Worm (Caenorhabditis elegans) whole organism, L3 larva: ENCODE measurements around the gene hid-1.

Experiments
- ZK546.5 ChIP-seq: sonication (generic microtip); optimal IDR thresholded peaks from 2 replicates; lab custom pipeline; 2017; ENCODE audit warnings: missing biosample characterization, missing genetic modification characterization
- aly-2 ChIP-seq: fragments of 150-350 bp; optimal IDR thresholded peaks from 2 replicates; lab custom pipeline; 2014; ENCODE audit warnings: missing biosample characterization, missing genetic modification characterization
- ama-1 ChIP-seq: fragments of 150-350 bp; optimal IDR thresholded peaks from 2 replicates; lab custom pipeline; 2018
- ceh-16 ChIP-seq: sonication (generic microtip); optimal IDR thresholded peaks from 2 replicates; lab custom pipeline; 2017; ENCODE audit warnings: missing biosample characterization, missing genetic modification characterization
- ceh-9 ChIP-seq: sonication (generic microtip); optimal IDR thresholded peaks from 2 replicates; lab custom pipeline; 2018; ENCODE audit warnings: missing biosample characterization, missing genetic modification characterization
- egl-27 ChIP-seq: sonication (generic microtip); optimal IDR thresholded peaks from 4 replicates; lab custom pipeline; 2017; ENCODE audit warnings: missing biosample characterization, missing genetic modification reagents, missing genetic modification characterization
- elt-1 ChIP-seq: fragments of 150-350 bp; optimal IDR thresholded peaks from 2 replicates; lab custom pipeline; 2014; ENCODE audit warnings: missing biosample characterization, missing genetic modification characterization
- elt-2 ChIP-seq: sonication (generic microtip); optimal IDR thresholded peaks from 2 replicates; lab custom pipeline; 2016; ENCODE audit warnings: missing genetic modification reagents, mild to moderate bottlenecking, missing genetic modification characterization, missing compliant biosample characterization
- eor-1 ChIP-seq, 2 experiments: fragments of 150-350 bp; optimal IDR thresholded peaks; 2 replicates each; lab custom pipeline; 2014 to 2018; ENCODE audit warnings: missing biosample characterization in 2 of 2, missing genetic modification characterization in 2 of 2
- fkh-10 ChIP-seq: sonication (generic microtip); optimal IDR thresholded peaks from 2 replicates; lab custom pipeline; 2017; ENCODE audit warnings: missing biosample characterization, missing genetic modification reagents, missing genetic modification characterization
- hmg-11 ChIP-seq: sonication (generic microtip); optimal IDR thresholded peaks from 2 replicates; lab custom pipeline; 2016; ENCODE audit warnings: missing genetic modification characterization, missing compliant biosample characterization
- lin-15B ChIP-seq: fragments of 150-350 bp; optimal IDR thresholded peaks from 2 replicates; lab custom pipeline; 2014; ENCODE audit warnings: missing biosample characterization, missing genetic modification characterization
- lin-39 ChIP-seq: fragments of 150-350 bp; optimal IDR thresholded peaks from 2 replicates; lab custom pipeline; 2018; ENCODE audit warnings: missing biosample characterization, missing genetic modification reagents, missing genetic modification characterization
- lsy-12 ChIP-seq: sonication (generic microtip); optimal IDR thresholded peaks from 2 replicates; lab custom pipeline; 2016; ENCODE audit warnings: mild to moderate bottlenecking, missing genetic modification characterization, missing compliant biosample characterization
- mml-1 ChIP-seq: fragments of 150-350 bp; sonication (generic microtip); optimal IDR thresholded peaks from 3 replicates; lab custom pipeline; 2014; ENCODE audit warnings: missing biosample characterization, missing genetic modification characterization
- nfya-1 ChIP-seq: sonication (generic microtip); optimal IDR thresholded peaks from 2 replicates; lab custom pipeline; 2017; ENCODE audit warnings: missing genetic modification characterization, mild to moderate bottlenecking, missing compliant biosample characterization, antibody characterized with exemption, moderate library complexity; ENCODE audit not compliant: insufficient read depth
- nhr-11 ChIP-seq: fragments of 150-350 bp; optimal IDR thresholded peaks from 2 replicates; lab custom pipeline; 2014; ENCODE audit warnings: missing biosample characterization, missing genetic modification characterization
- nhr-12 ChIP-seq: fragments of 150-350 bp; optimal IDR thresholded peaks from 2 replicates; lab custom pipeline; 2014; ENCODE audit warnings: missing biosample characterization, missing genetic modification characterization
- nhr-23 ChIP-seq: fragments of 150-350 bp; optimal IDR thresholded peaks from 2 replicates; lab custom pipeline; 2014; ENCODE audit warnings: missing biosample characterization, missing genetic modification reagents, missing genetic modification characterization
- nhr-237 ChIP-seq: fragments of 150-350 bp; optimal IDR thresholded peaks from 2 replicates; lab custom pipeline; 2014; ENCODE audit warnings: missing biosample characterization, missing genetic modification characterization
- nhr-25 ChIP-seq: sonication (generic microtip); optimal IDR thresholded peaks from 2 replicates; lab custom pipeline; 2017; ENCODE audit warnings: missing biosample characterization, missing genetic modification characterization
- nhr-28 ChIP-seq: fragments of 150-350 bp; optimal IDR thresholded peaks from 2 replicates; lab custom pipeline; 2014; ENCODE audit warnings: missing biosample characterization, missing genetic modification characterization
- nhr-67 ChIP-seq: fragments of 150-350 bp; optimal IDR thresholded peaks from 2 replicates; lab custom pipeline; 2014; ENCODE audit warnings: missing biosample characterization, missing genetic modification characterization
- nhr-77 ChIP-seq: fragments of 150-350 bp; optimal IDR thresholded peaks from 2 replicates; lab custom pipeline; 2014; ENCODE audit warnings: missing biosample characterization, missing genetic modification characterization
- pha-4 ChIP-seq: fragments of 150-350 bp; optimal IDR thresholded peaks from 2 replicates; lab custom pipeline; 2014; ENCODE audit warnings: missing biosample characterization, missing genetic modification reagents, missing genetic modification characterization
- pqm-1 ChIP-seq: fragments of 150-350 bp; optimal IDR thresholded peaks from 2 replicates; lab custom pipeline; 2017; ENCODE audit warnings: missing biosample characterization, missing genetic modification characterization, inconsistent platforms
- skn-1 ChIP-seq: fragments of 150-350 bp; optimal IDR thresholded peaks from 2 replicates; lab custom pipeline; 2014; ENCODE audit warnings: missing biosample characterization, missing genetic modification characterization
- snpc-4 ChIP-seq: fragments of 150-350 bp; optimal IDR thresholded peaks from 2 replicates; lab custom pipeline; 2014; ENCODE audit warnings: missing biosample characterization, missing genetic modification characterization
- unc-39 ChIP-seq: sonication (generic microtip); optimal IDR thresholded peaks from 4 replicates; lab custom pipeline; 2017; ENCODE audit warnings: missing biosample characterization, missing genetic modification characterization
- zag-1 ChIP-seq: fragments of 150-350 bp; optimal IDR thresholded peaks from 2 replicates; lab custom pipeline; 2014; ENCODE audit warnings: missing biosample characterization, missing genetic modification characterization
- ztf-11 ChIP-seq: fragments of 150-350 bp; optimal IDR thresholded peaks from 2 replicates; lab custom pipeline; 2014; ENCODE audit warnings: missing biosample characterization, missing genetic modification characterization

Gene hid-1

DNA sequence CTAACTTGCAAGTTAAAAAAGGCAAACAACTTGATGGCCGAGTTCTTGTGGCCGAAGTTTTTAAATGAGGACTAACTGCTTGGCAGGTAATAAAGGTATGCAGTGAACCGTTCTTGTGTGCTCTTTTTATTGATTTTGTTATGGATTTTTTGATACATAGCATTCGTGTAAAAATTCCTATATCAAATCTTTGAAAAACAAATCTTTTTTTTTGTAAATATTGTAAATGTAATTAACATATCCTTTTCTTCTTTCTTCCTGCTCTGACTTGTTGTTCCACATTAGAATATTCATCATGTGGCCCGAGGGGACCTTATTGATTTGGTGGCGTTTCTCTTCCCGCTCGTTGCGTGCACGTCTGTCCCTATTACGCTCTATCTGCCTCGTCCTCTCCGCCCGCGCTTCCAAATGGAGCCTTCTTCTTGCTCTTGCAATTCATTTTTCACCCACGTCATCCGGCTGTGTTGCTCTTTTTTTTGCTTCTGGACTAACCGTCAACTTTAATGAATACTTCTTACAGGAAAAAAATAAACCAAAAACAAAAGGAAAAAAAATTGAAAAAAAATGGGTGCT lies at the start of gene hid-1:
TSS of gene hid-1 (plus strand) at position 523 of the 573 bp plus-strand sequence.
- no peak for TF ChIP-seq nhr-237 (tag; lab: Kevin White, UChicago)
- TF ChIP-seq nhr-67 (tag; lab: Kevin White, UChicago), result no peak
- TF ChIP-seq eor-1 (tag; optimal IDR thresholded peaks at IDR 0.05; lab: Kevin White, UChicago), result no peak
- no peak for TF ChIP-seq nhr-11
- no peak for TF ChIP-seq ama-1 (lab: Kevin White, UChicago)
- peak; percentile 30 for TF ChIP-seq pha-4 (tag; lab: Kevin White, UChicago)
- peak; percentile 4 for TF ChIP-seq elt-2
- TF ChIP-seq nhr-28 (tag; lab: Kevin White, UChicago), result no peak
- peak; percentile 38 for TF ChIP-seq nfya-1 (tag; lab: Kevin White, UChicago)
- no peak for TF ChIP-seq skn-1 (tag; lab: Kevin White, UChicago)
- TF ChIP-seq unc-39, result no peak
- TF ChIP-seq aly-2, result no peak
- peak; percentile 69 for TF ChIP-seq hmg-11 (tag; lab: Kevin White, UChicago)
- TF ChIP-seq nhr-12 (tag; lab: Kevin White, UChicago), result no peak
- TF ChIP-seq lin-39 (tag; lab: Kevin White, UChicago), result peak; percentile 62
- no peak for TF ChIP-seq ZK546.5
- peak; percentile 20 for TF ChIP-seq fkh-10
- TF ChIP-seq ztf-11, result no peak
- TF ChIP-seq, all 47 proteins: peak for 6

DNA sequence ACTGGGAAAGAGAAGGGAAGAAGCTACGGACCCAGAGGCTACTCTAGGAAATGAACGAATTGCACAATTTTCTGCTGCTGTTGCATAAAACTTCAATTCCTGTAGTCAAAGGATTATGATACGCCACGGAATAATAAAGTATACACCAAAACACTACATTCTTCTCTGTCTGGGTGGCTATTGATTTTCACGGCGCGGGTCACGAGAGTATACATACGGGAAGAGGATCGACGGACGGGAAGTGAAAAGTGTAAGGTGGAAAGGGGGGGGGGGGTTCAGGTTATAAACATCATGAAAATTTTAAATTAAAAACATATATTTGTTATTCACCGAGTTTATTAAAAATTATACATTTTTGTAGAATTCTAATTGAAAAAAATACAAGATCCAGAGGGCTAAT lies 49.5 kb upstream of the hid-1 start:
- no peak for TF ChIP-seq lin-39 (tag; lab: Kevin White, UChicago)
- peak; percentile 6 for TF ChIP-seq nfya-1 (tag; lab: Kevin White, UChicago)

DNA sequence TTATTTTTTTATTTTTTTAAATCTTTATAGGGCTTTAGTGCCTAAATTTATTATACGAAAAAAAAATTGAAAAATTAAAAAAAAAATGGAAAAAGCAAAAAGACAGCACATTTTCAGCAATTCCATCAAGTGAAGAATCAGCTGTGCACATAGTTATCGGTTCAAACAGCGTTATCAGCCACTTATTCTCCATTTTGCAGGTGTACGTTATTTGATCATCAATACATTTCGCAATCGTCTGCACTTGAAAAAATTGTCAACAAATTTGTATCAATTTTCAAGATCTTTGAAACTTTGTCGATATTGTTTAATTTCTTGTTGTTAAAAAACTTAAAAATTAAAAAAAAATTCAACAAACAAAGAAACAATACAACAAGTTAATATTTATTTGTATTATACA lies 49.1 kb upstream of the hid-1 start:
- no peak for TF ChIP-seq aly-2
- no peak for TF ChIP-seq nfya-1 (tag; lab: Kevin White, UChicago)
- TF ChIP-seq pha-4 (tag; lab: Kevin White, UChicago), result peak; percentile 41
- peak; percentile 40 for TF ChIP-seq pqm-1 (tag; lab: Kevin White, UChicago)
- no peak for TF ChIP-seq nhr-25 (tag; lab: Kevin White, UChicago)
- TF ChIP-seq skn-1 (tag; lab: Kevin White, UChicago), result no peak
- TF ChIP-seq nhr-28 (tag; lab: Kevin White, UChicago), result no peak
- TF ChIP-seq nhr-11, result no peak
- TF ChIP-seq unc-39, result no peak
- TF ChIP-seq elt-2, result peak; percentile 65
- TF ChIP-seq egl-27, result no peak
- no peak for TF ChIP-seq mml-1

DNA sequence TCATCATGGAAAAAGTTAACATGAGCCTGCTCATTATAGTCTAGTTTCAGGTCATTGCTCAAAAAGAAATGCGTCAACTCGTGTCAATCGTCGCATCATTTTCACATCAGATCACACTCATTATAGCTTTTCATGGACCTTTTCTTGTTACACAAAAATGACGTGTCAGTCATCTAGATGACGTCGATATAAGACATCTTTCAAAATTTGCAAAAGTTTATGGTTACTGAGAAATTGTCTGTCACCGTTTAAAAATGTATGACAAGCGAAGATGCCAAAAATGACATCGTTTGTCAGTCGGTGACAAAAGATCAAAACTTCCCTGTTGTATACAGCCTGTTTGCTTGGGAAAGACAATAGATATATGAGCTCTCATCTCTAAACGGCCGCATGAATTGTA lies 47.7 kb upstream of the hid-1 start:
- no peak for TF ChIP-seq eor-1 (tag; optimal IDR thresholded peaks at IDR 0.05; lab: Kevin White, UChicago)
- no peak for TF ChIP-seq lin-39 (tag; lab: Kevin White, UChicago)
- no peak for TF ChIP-seq lin-15B (tag; lab: Kevin White, UChicago)
- TF ChIP-seq ztf-11, result no peak
- TF ChIP-seq nhr-11, result no peak
- TF ChIP-seq nhr-23 (tag; lab: Kevin White, UChicago), result no peak
- TF ChIP-seq elt-1 (tag; lab: Kevin White, UChicago), result no peak
- no peak for TF ChIP-seq ceh-9 (tag; lab: Kevin White, UChicago)
- TF ChIP-seq nhr-237 (tag; lab: Kevin White, UChicago), result no peak
- TF ChIP-seq snpc-4, result no peak
- TF ChIP-seq ama-1 (lab: Kevin White, UChicago), result no peak
- TF ChIP-seq, all 47 proteins: peak for 0

DNA sequence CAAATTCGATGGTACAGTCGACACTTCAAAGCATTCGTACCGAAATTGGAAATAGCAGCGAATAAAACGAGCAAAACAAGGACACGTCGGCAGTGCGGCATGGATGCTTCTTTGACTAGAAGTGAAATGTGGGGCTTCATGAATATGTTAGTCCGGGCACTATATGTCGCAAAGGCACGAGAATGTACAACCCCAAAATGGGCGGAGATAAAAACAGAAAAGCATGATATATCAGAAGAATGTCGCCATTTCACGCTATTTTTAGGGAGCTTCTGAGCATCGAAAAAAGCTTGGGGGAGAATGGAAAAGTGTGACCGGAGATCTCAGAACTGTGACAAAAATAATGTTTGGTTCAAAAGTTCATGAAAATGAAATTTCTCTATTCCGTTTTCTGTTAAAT lies 45.5 kb upstream of the hid-1 start, which contains the start of gene T07D1.3:
TSS of gene T07D1.3 (minus strand) at position 101 of the 400 bp plus-strand sequence.
- TF ChIP-seq nhr-77 (tag; lab: Kevin White, UChicago), result no peak
- no peak for TF ChIP-seq zag-1 (tag; lab: Kevin White, UChicago)
- TF ChIP-seq nhr-23 (tag; lab: Kevin White, UChicago), result no peak
- TF ChIP-seq lin-15B (tag; lab: Kevin White, UChicago), result no peak
- no peak for TF ChIP-seq ceh-16 (tag; lab: Kevin White, UChicago)
- TF ChIP-seq, all 47 proteins: peak for 0

DNA sequence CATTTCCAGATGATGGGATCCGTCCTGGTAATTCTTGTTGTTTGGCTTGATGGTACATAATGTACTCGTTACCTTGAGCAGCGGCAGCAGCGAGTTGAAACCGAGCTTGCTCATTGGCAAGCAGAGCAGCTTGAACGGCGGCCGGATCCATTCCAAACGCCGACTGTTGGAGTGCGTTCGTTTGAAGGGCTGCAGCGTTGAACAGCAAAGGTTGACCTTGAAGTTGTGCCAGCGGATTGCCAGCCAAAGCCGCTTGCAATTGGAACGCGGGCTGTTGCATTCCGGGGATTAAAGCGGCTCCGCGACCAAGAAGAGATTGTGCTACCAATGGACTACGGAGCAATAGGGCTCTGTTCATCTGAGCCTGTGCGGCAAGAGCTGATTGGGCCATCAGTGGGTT lies 42.7 kb upstream of the hid-1 start:
- no peak for TF ChIP-seq nhr-237 (tag; lab: Kevin White, UChicago)
- no peak for TF ChIP-seq snpc-4
- TF ChIP-seq lsy-12, result no peak
- no peak for TF ChIP-seq nhr-12 (tag; lab: Kevin White, UChicago)
